Fruit fly (Drosophila melanogaster): ENCODE data around the gene Dscam4.
A peak's percentile ranks its signal among the peaks of the same experiment; 100 is the strongest.

Dscam4 gene

dm6 chr3L:8284651-8285050 lies 46.2 kb downstream of the Dscam4 start (continued):
- TF ChIP-seq CG3919 (GFP tag; optimal IDR thresholded peaks at IDR 0.05) (peak; percentile 40), CG1621 (tag; optimal IDR thresholded peaks at IDR 0.05) (peak; percentile 1), Ets96B (tag; optimal IDR thresholded peaks at IDR 0.05) (peak; percentile 45), Met (GFP tag; optimal IDR thresholded peaks at IDR 0.05) (peak; percentile 42), CG6792 (GFP tag; optimal IDR thresholded peaks at IDR 0.05) (peak; percentile 15), lz (GFP tag; optimal IDR thresholded peaks at IDR 0.05) (peak; percentile 33), CG10669 (GFP tag; optimal IDR thresholded peaks at IDR 0.05) (peak; percentile 41), Blimp-1 (GFP tag; optimal IDR thresholded peaks at IDR 0.05) (no peak), Gug (GFP tag; IDR thresholded peaks at IDR 0.05) (no peak), Sox15 (GFP tag; optimal IDR thresholded peaks at IDR 0.05) (peak; percentile 24), esn (GFP tag; optimal IDR thresholded peaks at IDR 0.05) (peak; percentile 43), fd59A (GFP tag; optimal IDR thresholded peaks at IDR 0.05) (peak; percentile 45), CG11762 (GFP tag; optimal IDR thresholded peaks at IDR 0.05; ENCODE audit: insufficient read depth) (no peak), CG4318 (GFP tag; optimal IDR thresholded peaks at IDR 0.05) (no peak), CG6808 (GFP tag; optimal IDR thresholded peaks at IDR 0.05) (peak; percentile 29), svp (GFP tag) (peak; percentile 64), dac (GFP tag; optimal IDR thresholded peaks at IDR 0.05) (no peak), CG31627 (GFP tag; optimal IDR thresholded peaks at IDR 0.05) (peak; percentile 45), CG10631 (GFP tag; optimal IDR thresholded peaks at IDR 0.05) (peak; percentile 32), Smox (GFP tag; optimal IDR thresholded peaks at IDR 0.05) (peak; percentile 21)

DNA sequence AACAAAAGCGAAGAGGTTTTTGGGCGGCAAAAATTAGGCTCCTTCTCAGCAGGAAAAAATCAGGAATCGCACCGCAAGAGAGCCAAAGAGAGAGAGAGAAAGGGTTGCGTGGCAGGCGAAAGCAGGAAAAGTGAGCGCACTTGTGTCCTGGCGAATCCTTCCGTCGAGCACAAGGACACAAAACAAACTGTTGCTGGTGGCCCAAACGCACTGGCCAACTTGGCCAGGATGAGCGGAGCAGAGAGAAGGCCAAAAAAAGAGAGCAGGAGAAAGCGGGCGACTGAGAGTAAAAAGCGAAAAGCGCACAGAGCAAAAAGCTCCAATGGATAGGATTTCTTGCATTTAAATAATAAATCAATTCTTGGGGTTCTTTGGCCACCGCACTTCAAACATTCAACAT lies 46.8 kb downstream of the Dscam4 start:
- TF ChIP-seq esn (GFP tag; optimal IDR thresholded peaks at IDR 0.05) (no peak), svp (GFP tag) (no peak), CG1621 (tag; optimal IDR thresholded peaks at IDR 0.05) (no peak), CG11294 (GFP tag; IDR thresholded peaks at IDR 0.05) (no peak), pdm3 (GFP tag; optimal IDR thresholded peaks at IDR 0.05) (no peak), net (GFP tag; optimal IDR thresholded peaks at IDR 0.05) (no peak), CG15336 (GFP tag; IDR thresholded peaks at IDR 0.05) (no peak), acj6 (GFP tag; optimal IDR thresholded peaks at IDR 0.05) (no peak), Hr4 (GFP tag; optimal IDR thresholded peaks at IDR 0.05) (no peak), CG6276 (GFP tag; optimal IDR thresholded peaks at IDR 0.05) (no peak), spab (GFP tag; optimal IDR thresholded peaks at IDR 0.05) (no peak), Sox14 (GFP tag; optimal IDR thresholded peaks at IDR 0.05) (no peak), ss (GFP tag; optimal IDR thresholded peaks at IDR 0.05) (no peak), Sox102F (GFP tag; optimal IDR thresholded peaks at IDR 0.05) (no peak), Sox15 (GFP tag; optimal IDR thresholded peaks at IDR 0.05) (no peak)

- TF ChIP-seq Ets96B (tag; optimal IDR thresholded peaks at IDR 0.05) (no peak), CG15336 (GFP tag; IDR thresholded peaks at IDR 0.05) (no peak), Sox15 (GFP tag; optimal IDR thresholded peaks at IDR 0.05) (no peak), Gug (GFP tag; IDR thresholded peaks at IDR 0.05) (no peak), CG32006 (GFP tag; optimal IDR thresholded peaks at IDR 0.05) (no peak), OdsH (GFP tag; optimal IDR thresholded peaks at IDR 0.05) (no peak), topi (GFP tag; optimal IDR thresholded peaks at IDR 0.05) (no peak), lz (GFP tag; optimal IDR thresholded peaks at IDR 0.05) (no peak)
Observed at dm6 chr3L:8285773-8286172, 47.3 kb downstream of the Dscam4 start.

DNA sequence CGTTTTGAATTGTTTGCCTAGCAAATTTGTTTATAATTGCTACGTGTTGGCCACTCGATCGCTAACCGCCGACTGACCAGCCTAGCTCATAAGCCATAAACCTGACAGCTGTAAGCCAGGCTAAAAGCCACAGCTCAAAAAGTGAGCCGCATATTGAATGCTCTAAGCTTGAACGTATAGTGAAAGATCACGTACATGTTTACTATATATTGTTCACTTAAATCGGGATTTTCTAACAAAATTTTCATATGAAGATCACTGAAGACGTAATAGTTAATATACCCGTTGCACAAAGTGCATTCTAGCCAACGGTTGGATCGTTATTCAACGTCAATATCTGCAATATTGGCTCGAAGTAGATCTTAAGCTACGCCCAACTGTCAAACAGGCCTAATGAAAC lies 48.0 kb downstream of the Dscam4 start:
- TF ChIP-seq CG11902 (GFP tag; optimal IDR thresholded peaks at IDR 0.05), result no peak
- peak; percentile 47; the same call in 1 of the 3 replicates for TF ChIP-seq eg (GFP tag; IDR thresholded peaks at IDR 0.05)
- TF ChIP-seq CG6276 (GFP tag; optimal IDR thresholded peaks at IDR 0.05), result peak; percentile 42
- peak; percentile 34; the same call in 1 of the 3 replicates for TF ChIP-seq CG8119 (GFP tag; IDR thresholded peaks at IDR 0.05)
- TF ChIP-seq CG7368 (GFP tag; optimal IDR thresholded peaks at IDR 0.05), result no peak
- peak; percentile 56 for TF ChIP-seq CG15336 (GFP tag; IDR thresholded peaks at IDR 0.05)

Data from whole organism, prepupa.